Fruit fly (Drosophila melanogaster): ENCODE results near the gene yata.

Gene yata

dm6 chr3R:29717519-29717918 is 31.5 kb upstream of the yata start (continued):
- peak; percentile 65 for TF ChIP-seq slbo (GFP tag; IDR thresholded peaks at IDR 0.05)
- peak; percentile 11 for TF ChIP-seq CG10654 (GFP tag; optimal IDR thresholded peaks at IDR 0.05)
- no peak for TF ChIP-seq Rx (GFP tag; IDR thresholded peaks at IDR 0.05)
- TF ChIP-seq ci (GFP tag; IDR thresholded peaks at IDR 0.05): peak; percentile 75
- TF ChIP-seq Nf-YA (GFP tag; IDR thresholded peaks at IDR 0.05): 0 out of 2 replicates have a peak, but pooled peaks have one; percentile 19
- peak; percentile 10 for TF ChIP-seq CG2120 (GFP tag; optimal IDR thresholded peaks at IDR 0.05)
- peak; percentile 41; the same call in 1 of the 2 replicates for TF ChIP-seq stc (GFP tag; IDR thresholded peaks at IDR 0.05)
- peak; percentile 47 for TF ChIP-seq CG4820 (GFP tag; optimal IDR thresholded peaks at IDR 0.05)
- peak; percentile 69 for TF ChIP-seq sens (GFP tag)
- TF ChIP-seq Sox102F (GFP tag; optimal IDR thresholded peaks at IDR 0.05): peak; percentile 73
- TF ChIP-seq al (GFP tag; IDR thresholded peaks at IDR 0.05): no peak
- peak; percentile 34 for TF ChIP-seq grau (tag; optimal IDR thresholded peaks at IDR 0.05)
- 0 out of 2 replicates have a peak, but pooled peaks have one; percentile 22 for TF ChIP-seq CG6689 (GFP tag; IDR thresholded peaks at IDR 0.05)
- peak; percentile 64 for TF ChIP-seq unpg (GFP tag; optimal IDR thresholded peaks at IDR 0.05)
- no peak for TF ChIP-seq ab (GFP tag; optimal IDR thresholded peaks at IDR 0.05)
- 0 out of 3 replicates have a peak, but pooled peaks have one; percentile 16 for TF ChIP-seq CG17361 (GFP tag; IDR thresholded peaks at IDR 0.05)
- TF ChIP-seq Ets65A (GFP tag): peak; percentile 14
- TF ChIP-seq ATbp (GFP tag; optimal IDR thresholded peaks at IDR 0.05): peak; percentile 63
- TF ChIP-seq Pdp1 (GFP tag; optimal IDR thresholded peaks at IDR 0.05): peak in 1 of 2 experiments; percentile 17
- TF ChIP-seq row (GFP tag; IDR thresholded peaks at IDR 0.05): peak; percentile 47
- TF ChIP-seq zfh1 (GFP tag; IDR thresholded peaks at IDR 0.05): peak; percentile 52; the same call in 1 of the 3 replicates
- no peak for TF ChIP-seq CG4424 (GFP tag; optimal IDR thresholded peaks at IDR 0.05)
- no peak for TF ChIP-seq HLH54F (GFP tag; optimal IDR thresholded peaks at IDR 0.05)
- TF ChIP-seq E2f1 (GFP tag; IDR thresholded peaks at IDR 0.05): 0 out of 2 replicates have a peak, but pooled peaks have one; percentile 15
- TF ChIP-seq CG15479 (GFP tag; optimal IDR thresholded peaks at IDR 0.05): no peak
- TF ChIP-seq sug (tag; optimal IDR thresholded peaks at IDR 0.05): no peak
- peak; percentile 8; the same call in 1 of the 2 replicates for TF ChIP-seq CG32532 (GFP tag; IDR thresholded peaks at IDR 0.05)
- peak; percentile 51 for TF ChIP-seq vvl (GFP tag; IDR thresholded peaks at IDR 0.05)
- no peak for TF ChIP-seq CG8944 (GFP tag; optimal IDR thresholded peaks at IDR 0.05)
- 0 out of 3 replicates have a peak, but pooled peaks have one; percentile 16 for TF ChIP-seq H15 (GFP tag; IDR thresholded peaks at IDR 0.05)
- no peak for TF ChIP-seq CG8924 (tag; optimal IDR thresholded peaks at IDR 0.05)
- no peak for TF ChIP-seq CG15073 (GFP tag; optimal IDR thresholded peaks at IDR 0.05)
- TF ChIP-seq CG15696 (tag; optimal IDR thresholded peaks at IDR 0.05): no peak
- TF ChIP-seq CG15601 (tag; optimal IDR thresholded peaks at IDR 0.05): peak; percentile 0
- peak; percentile 59 for TF ChIP-seq CG1603 (tag; optimal IDR thresholded peaks at IDR 0.05)
- TF ChIP-seq dmrt11E (tag; optimal IDR thresholded peaks at IDR 0.05): peak; percentile 17
- peak; percentile 9; the same call in 1 of the 2 replicates for TF ChIP-seq onecut (GFP tag; IDR thresholded peaks at IDR 0.05)
- TF ChIP-seq PHDP (tag; optimal IDR thresholded peaks at IDR 0.05): peak; percentile 30
- no peak for TF ChIP-seq CG8359 (GFP tag; optimal IDR thresholded peaks at IDR 0.05; ENCODE audit: borderline replicate concordance)
- peak; percentile 24 for TF ChIP-seq cwo (GFP tag; optimal IDR thresholded peaks at IDR 0.05)
- no peak for TF ChIP-seq pan (optimal IDR thresholded peaks at IDR 0.05)
- peak in 1 of 2 experiments; percentile 25 for TF ChIP-seq pan (GFP tag; optimal IDR thresholded peaks at IDR 0.05 in 1 of 2, IDR thresholded peaks at IDR 0.05 in 1 of 2)
- no peak for TF ChIP-seq fu2 (GFP tag; optimal IDR thresholded peaks at IDR 0.05)
- peak; percentile 43 for TF ChIP-seq esg (GFP tag; conservative IDR thresholded peaks at IDR 0.05)
- TF ChIP-seq CG8388 (GFP tag; optimal IDR thresholded peaks at IDR 0.05): peak; percentile 53
- peak in 1 of 2 experiments; percentile 31 for TF ChIP-seq Hr78 (GFP tag; optimal IDR thresholded peaks at IDR 0.05)
- TF ChIP-seq Hsf (GFP tag; optimal IDR thresholded peaks at IDR 0.05): peak; percentile 13
- peak; percentile 42; the same call in 1 of the 2 replicates for TF ChIP-seq H2.0 (GFP tag; IDR thresholded peaks at IDR 0.05)
- peak; percentile 74 for TF ChIP-seq dmrt99B (tag; optimal IDR thresholded peaks at IDR 0.05)
- TF ChIP-seq Hey (tag; optimal IDR thresholded peaks at IDR 0.05): no peak
- TF ChIP-seq maf-S (GFP tag; optimal IDR thresholded peaks at IDR 0.05): peak; percentile 4

Measured in whole organism, embryonic.